Fruit fly (Drosophila melanogaster) whole organism, embryonic: ENCODE results near the gene PGAP1.

Experiments
- Aef1 ChIP-seq: fragments of 200-800 bp; sonication (Bioruptor generic); IDR thresholded peaks from 3 replicates; pipeline ENCODE4 v1.3.6; 2022; ENCODE audit warnings: missing biosample characterization, missing genetic modification characterization
- CG10147 ChIP-seq: fragments of 200-800 bp; sonication (Bioruptor generic); optimal IDR thresholded peaks from 2 replicates; lab custom pipeline; 2019; ENCODE audit warnings: missing biosample characterization, mild to moderate bottlenecking, missing genetic modification characterization, moderate library complexity
- CG11504 ChIP-seq: fragments of 200-800 bp; sonication (Bioruptor generic); optimal IDR thresholded peaks from 3 replicates; lab custom pipeline; 2019; ENCODE audit warnings: missing biosample characterization, mild to moderate bottlenecking, missing genetic modification characterization, moderate library complexity
- CG12071 ChIP-seq: fragments of 200-800 bp; sonication (Bioruptor generic); optimal IDR thresholded peaks from 3 replicates; lab custom pipeline; 2018; ENCODE audit warnings: missing biosample characterization, mild to moderate bottlenecking, missing genetic modification characterization
- CG12104 ChIP-seq: fragments of 200-800 bp; sonication (Bioruptor generic); optimal IDR thresholded peaks from 3 replicates; lab custom pipeline; 2016; ENCODE audit warnings: missing biosample characterization, missing genetic modification characterization
- CG13424 ChIP-seq: fragments of 200-800 bp; sonication (Bioruptor generic); optimal IDR thresholded peaks from 2 replicates; lab custom pipeline; 2019; ENCODE audit warnings: missing biosample characterization, mild to moderate bottlenecking, missing genetic modification characterization, moderate library complexity
- CG13775 ChIP-seq: fragments of 200-800 bp; sonication (Bioruptor generic); optimal IDR thresholded peaks from 3 replicates; lab custom pipeline; 2017; ENCODE audit warnings: missing biosample characterization, mild to moderate bottlenecking, missing genetic modification characterization
- CG14014 ChIP-seq: fragments of 200-800 bp; sonication (Bioruptor generic); IDR thresholded peaks from 2 replicates; pipeline ENCODE4 v1.3.6; 2022; ENCODE audit warnings: missing biosample characterization, missing genetic modification characterization
- CG15479 ChIP-seq: fragments of 200-800 bp; sonication (Bioruptor generic); optimal IDR thresholded peaks from 3 replicates; lab custom pipeline; 2019; ENCODE audit warnings: missing biosample characterization, mild to moderate bottlenecking, missing genetic modification characterization, moderate library complexity
- CG17829 ChIP-seq: fragments of 200-800 bp; optimal IDR thresholded peaks from 2 replicates; lab custom pipeline; 2019; ENCODE audit warnings: missing biosample characterization, mild to moderate bottlenecking, missing genetic modification characterization, moderate library complexity
- CG2889 ChIP-seq: fragments of 200-800 bp; sonication (Bioruptor generic); IDR thresholded peaks from 3 replicates; pipeline ENCODE4 v1.3.6; 2022; ENCODE audit warnings: missing biosample characterization, missing genetic modification characterization
- CG31224 ChIP-seq: fragments of 200-800 bp; sonication (Bioruptor generic); IDR thresholded peaks from 2 replicates; pipeline ENCODE4 v1.3.6; 2022; ENCODE audit warnings: missing biosample characterization, missing genetic modification characterization
- CG31388 ChIP-seq: fragments of 200-800 bp; sonication (Bioruptor generic); optimal IDR thresholded peaks from 2 replicates; lab custom pipeline; 2016; ENCODE audit warnings: missing biosample characterization, missing genetic modification characterization
- CG4707 ChIP-seq: fragments of 200-800 bp; sonication (Bioruptor generic); optimal IDR thresholded peaks from 2 replicates; lab custom pipeline; 2018; ENCODE audit warnings: missing biosample characterization, mild to moderate bottlenecking, missing genetic modification characterization, moderate library complexity
- CG5180 ChIP-seq: fragments of 200-800 bp; sonication (Bioruptor generic); optimal IDR thresholded peaks from 3 replicates; lab custom pipeline; 2017; ENCODE audit warnings: missing biosample characterization, missing genetic modification characterization, mild to moderate bottlenecking, moderate library complexity, missing genetic modification reagents
- CG7556 ChIP-seq: fragments of 200-800 bp; sonication (Bioruptor generic); optimal IDR thresholded peaks from 2 replicates; lab custom pipeline; 2017; ENCODE audit warnings: missing biosample characterization, mild to moderate bottlenecking, missing genetic modification characterization
- CG7987 ChIP-seq: fragments of 200-800 bp; sonication (Bioruptor generic); optimal IDR thresholded peaks from 2 replicates; lab custom pipeline; 2018; ENCODE audit warnings: missing biosample characterization, mild to moderate bottlenecking, missing genetic modification characterization, moderate library complexity
- CG8089 ChIP-seq: fragments of 200-800 bp; sonication (Bioruptor generic); optimal IDR thresholded peaks from 3 replicates; lab custom pipeline; 2016; ENCODE audit warnings: missing biosample characterization, missing genetic modification characterization
- Chrac-16 ChIP-seq: fragments of 200-800 bp; sonication (Bioruptor generic); optimal IDR thresholded peaks from 3 replicates; lab custom pipeline; 2016; ENCODE audit warnings: missing biosample characterization, missing genetic modification characterization
- Dfd ChIP-seq, 2 experiments: fragments of >200 bp; optimal IDR thresholded peaks; 2 replicates each; lab custom pipeline; 2017; ENCODE audit warnings: missing biosample characterization in 2 of 2, missing genetic modification characterization in 2 of 2
- Elba2 ChIP-seq: fragments of 200-800 bp; sonication (Bioruptor generic); optimal IDR thresholded peaks from 3 replicates; lab custom pipeline; 2016; ENCODE audit warnings: missing biosample characterization, missing genetic modification characterization
- Gsc ChIP-seq: fragments of 200-800 bp; sonication (Bioruptor generic); IDR thresholded peaks from 2 replicates; pipeline ENCODE4 v1.3.6; 2022; ENCODE audit warnings: missing biosample characterization, missing genetic modification characterization
- HmgD ChIP-seq: fragments of 200-800 bp; sonication (Bioruptor generic); optimal IDR thresholded peaks from 3 replicates; lab custom pipeline; 2016; ENCODE audit warnings: missing biosample characterization, missing genetic modification characterization
- Pdp1 ChIP-seq, 2 experiments: fragments of 200-800 bp; sonication (Bioruptor generic); optimal IDR thresholded peaks; 3 replicates each; lab custom pipeline; 2016; ENCODE audit warnings: missing biosample characterization in 2 of 2, missing genetic modification characterization in 2 of 2, mild to moderate bottlenecking in 1 of 2, moderate library complexity in 1 of 2
- Ptx1 ChIP-seq: fragments of 200-800 bp; sonication (Bioruptor generic); IDR thresholded peaks from 2 replicates; pipeline ENCODE4 v1.3.6; 2022; ENCODE audit warnings: missing biosample characterization, missing genetic modification characterization
- ara ChIP-seq: fragments of 200-800 bp; sonication (Bioruptor generic); IDR thresholded peaks from 2 replicates; pipeline ENCODE4 v1.3.6; 2022; ENCODE audit warnings: missing biosample characterization, missing genetic modification characterization
- az2 ChIP-seq: fragments of 200-800 bp; sonication (Bioruptor generic); optimal IDR thresholded peaks from 3 replicates; lab custom pipeline; 2016; ENCODE audit warnings: missing biosample characterization, missing genetic modification characterization
- cg ChIP-seq: fragments of 200-800 bp; sonication (Bioruptor generic); optimal IDR thresholded peaks from 3 replicates; lab custom pipeline; 2019; ENCODE audit warnings: missing biosample characterization, mild to moderate bottlenecking, missing genetic modification characterization, moderate library complexity
- croc ChIP-seq: fragments of 200-800 bp; sonication (Bioruptor generic); conservative IDR thresholded peaks from 3 replicates; pipeline ENCODE4 v1.3.6; 2022; ENCODE audit warnings: missing biosample characterization, missing genetic modification characterization
- dmrt11E ChIP-seq: fragments of 200-800 bp; sonication (Bioruptor generic); optimal IDR thresholded peaks from 3 replicates; lab custom pipeline; 2018; ENCODE audit warnings: missing biosample characterization, mild to moderate bottlenecking, missing genetic modification characterization, moderate library complexity
- fd3F ChIP-seq: fragments of 200-800 bp; sonication (Bioruptor generic); optimal IDR thresholded peaks from 2 replicates; lab custom pipeline; 2018; ENCODE audit warnings: missing biosample characterization, mild to moderate bottlenecking, missing genetic modification characterization, moderate library complexity
- fd96Cb ChIP-seq: fragments of 200-800 bp; sonication (Bioruptor generic); optimal IDR thresholded peaks from 2 replicates; lab custom pipeline; 2018; ENCODE audit warnings: missing biosample characterization, mild to moderate bottlenecking, missing genetic modification characterization, moderate library complexity
- ftz-f1 ChIP-seq: fragments of 200-800 bp; sonication (Bioruptor generic); optimal IDR thresholded peaks from 2 replicates; lab custom pipeline; 2016; ENCODE audit warnings: missing biosample characterization, missing genetic modification characterization
- gce ChIP-seq: fragments of 200-800 bp; sonication (Bioruptor generic); IDR thresholded peaks from 3 replicates; pipeline ENCODE4 v1.3.6; 2022; ENCODE audit warnings: missing biosample characterization, missing genetic modification characterization
- gfzf ChIP-seq: fragments of 200-800 bp; sonication (Bioruptor generic); optimal IDR thresholded peaks from 2 replicates; lab custom pipeline; 2016; ENCODE audit warnings: missing biosample characterization, mild to moderate bottlenecking, missing genetic modification characterization, moderate library complexity
- hbn ChIP-seq: fragments of 200-800 bp; sonication (Bioruptor generic); IDR thresholded peaks from 2 replicates; pipeline ENCODE4 v1.3.6; 2022; ENCODE audit warnings: missing biosample characterization, missing genetic modification characterization; ENCODE audit not compliant: partially characterized antibody
- inv ChIP-seq: fragments of 200-800 bp; sonication (Bioruptor generic); IDR thresholded peaks from 2 replicates; pipeline ENCODE4 v1.3.6; 2022; ENCODE audit warnings: missing biosample characterization, missing genetic modification characterization; ENCODE audit not compliant: partially characterized antibody
- kay ChIP-seq: fragments of 200-800 bp; sonication (Bioruptor generic); optimal IDR thresholded peaks from 2 replicates; lab custom pipeline; 2016; ENCODE audit warnings: missing biosample characterization, missing genetic modification characterization
- lilli ChIP-seq: fragments of 200-800 bp; sonication (Bioruptor generic); optimal IDR thresholded peaks from 3 replicates; lab custom pipeline; 2016; ENCODE audit warnings: missing biosample characterization, missing genetic modification characterization
- mld ChIP-seq: fragments of 200-800 bp; sonication (Bioruptor generic); IDR thresholded peaks from 3 replicates; pipeline ENCODE4 v1.3.6; 2022; ENCODE audit warnings: missing biosample characterization, missing genetic modification characterization; ENCODE audit not compliant: partially characterized antibody
- org-1 ChIP-seq: fragments of 200-800 bp; sonication (Bioruptor generic); optimal IDR thresholded peaks from 2 replicates; lab custom pipeline; 2017; ENCODE audit warnings: missing biosample characterization, missing genetic modification characterization
- otp ChIP-seq: fragments of 200-800 bp; sonication (Bioruptor generic); IDR thresholded peaks from 3 replicates; pipeline ENCODE4, ENCODE4 v1.3.6; 2022; ENCODE audit warnings: missing biosample characterization, missing genetic modification characterization
- pita ChIP-seq: fragments of 200-800 bp; sonication (Bioruptor generic); optimal IDR thresholded peaks from 2 replicates; lab custom pipeline; 2017; ENCODE audit warnings: missing biosample characterization, mild to moderate bottlenecking, missing genetic modification characterization
- psq ChIP-seq: fragments of 200-800 bp; sonication (Bioruptor generic); optimal IDR thresholded peaks from 2 replicates; lab custom pipeline; 2017; ENCODE audit warnings: missing biosample characterization, missing genetic modification characterization
- sd ChIP-seq: fragments of 200-800 bp; sonication (Bioruptor generic); optimal IDR thresholded peaks from 3 replicates; lab custom pipeline; 2018; ENCODE audit warnings: missing biosample characterization, mild to moderate bottlenecking, missing genetic modification characterization, moderate library complexity
- so ChIP-seq: fragments of 200-800 bp; sonication (Bioruptor generic); IDR thresholded peaks from 3 replicates; pipeline ENCODE4 v1.3.6; 2022; ENCODE audit warnings: missing biosample characterization, missing genetic modification characterization
- sr ChIP-seq: fragments of 200-800 bp; sonication (Bioruptor generic); IDR thresholded peaks from 3 replicates; pipeline ENCODE4 v1.3.6; 2022; ENCODE audit warnings: missing biosample characterization, missing genetic modification characterization
- ttk ChIP-seq: fragments of 200-800 bp; sonication (Bioruptor generic); IDR thresholded peaks from 2 replicates; pipeline ENCODE4 v2.1.2; 2022; ENCODE audit warnings: missing biosample characterization, missing genetic modification characterization
- yki ChIP-seq: fragments of >200 bp; optimal IDR thresholded peaks from 3 replicates; lab custom pipeline; 2018

PGAP1 gene

dm6 chrX:5679079-5679932, 10.0 kb downstream of the PGAP1 start (continued):
- no peak for TF ChIP-seq gce (GFP tag; lab: Robert Waterston, UW)
- peak; percentile 81 for TF ChIP-seq dmrt11E
- no peak for TF ChIP-seq CG31388
- TF ChIP-seq Pdp1 (GFP tag; optimal IDR thresholded peaks at IDR 0.05; lab: Kevin White, UChicago), result peak in 1 of 2 experiments; percentile 6
- TF ChIP-seq so (GFP tag; lab: Robert Waterston, UW), result no peak
- TF ChIP-seq ftz-f1 (GFP tag; lab: Kevin White, UChicago), result no peak
- no peak for TF ChIP-seq CG5180 (GFP tag; lab: Kevin White, UChicago)
- TF ChIP-seq Elba2 (GFP tag; lab: Kevin White, UChicago), result no peak
- TF ChIP-seq CG13424, result peak; percentile 38
- TF ChIP-seq cg (GFP tag; lab: Kevin White, UChicago), result peak; percentile 71
- TF ChIP-seq CG8089, result peak; percentile 66
- TF ChIP-seq Dfd (GFP tag; optimal IDR thresholded peaks at IDR 0.05; lab: Kevin White, UChicago), result no peak
- TF ChIP-seq Gsc (GFP tag; lab: Robert Waterston, UW), result no peak
- TF ChIP-seq psq (GFP tag; lab: Kevin White, UChicago), result peak; percentile 26
- TF ChIP-seq sd (tag; lab: Kevin White, UChicago), result no peak
- TF ChIP-seq Aef1 (GFP tag; lab: Robert Waterston, UW), result no peak
- no peak for TF ChIP-seq hbn
- TF ChIP-seq CG12071 (GFP tag; lab: Kevin White, UChicago), result no peak
- TF ChIP-seq ara, result 0 out of 2 replicates have a peak, but pooled peaks have one; percentile 46
- TF ChIP-seq fd3F (GFP tag; lab: Kevin White, UChicago), result no peak
- peak; percentile 33 for TF ChIP-seq CG13775 (GFP tag; lab: Kevin White, UChicago)
- TF ChIP-seq gfzf (GFP tag; lab: Kevin White, UChicago), result no peak
- TF ChIP-seq inv, result no peak
- no peak for TF ChIP-seq CG2889 (GFP tag; lab: Robert Waterston, UW)
- no peak for TF ChIP-seq pita
- peak; percentile 41; the same call in 1 of the 3 replicates for TF ChIP-seq croc
- no peak; the same call in 1 of the 2 replicates for TF ChIP-seq Ptx1 (GFP tag; lab: Robert Waterston, UW)
- no peak for TF ChIP-seq HmgD (GFP tag; lab: Kevin White, UChicago)
- no peak for TF ChIP-seq CG12104
- peak; percentile 46 for TF ChIP-seq Chrac-16
- TF ChIP-seq CG17829 (tag; lab: Kevin White, UChicago), result peak; percentile 60
- TF ChIP-seq lilli, result peak; percentile 17
- no peak for TF ChIP-seq yki (lab: Kevin White, UChicago)
- TF ChIP-seq CG10147 (GFP tag; lab: Kevin White, UChicago), result no peak
- no peak for TF ChIP-seq mld (GFP tag; lab: Robert Waterston, UW)
- peak; percentile 40 for TF ChIP-seq az2 (GFP tag; lab: Kevin White, UChicago)
- TF ChIP-seq CG15479 (GFP tag; lab: Kevin White, UChicago), result no peak
- TF ChIP-seq CG7987 (GFP tag; lab: Kevin White, UChicago), result no peak
- 0 out of 2 replicates have a peak, but pooled peaks have one; percentile 40 for TF ChIP-seq ttk (GFP tag; lab: Robert Waterston, UW)
- no peak for TF ChIP-seq CG4707 (GFP tag; lab: Kevin White, UChicago)
- TF ChIP-seq sr (GFP tag; lab: Robert Waterston, UW), result no peak
- TF ChIP-seq kay (GFP tag; lab: Kevin White, UChicago), result peak; percentile 39
- TF ChIP-seq CG31224 (GFP tag; lab: Robert Waterston, UW), result no peak
- TF ChIP-seq org-1 (GFP tag; lab: Kevin White, UChicago), result peak; percentile 25
- no peak for TF ChIP-seq CG11504 (tag; lab: Kevin White, UChicago)
- no peak for TF ChIP-seq CG7556 (GFP tag; lab: Kevin White, UChicago)
- no peak for TF ChIP-seq otp (GFP tag; lab: Robert Waterston, UW)
- peak; percentile 65 for TF ChIP-seq fd96Cb
- TF ChIP-seq CG14014 (GFP tag; lab: Robert Waterston, UW), result no peak
